Fruit fly (Drosophila melanogaster) whole organism, prepupa: Measurements from ENCODE around the gene CG11672.

Experiments used
- CG31627 ChIP-seq: fragments of 200-800 bp; sonication (Bioruptor generic); optimal IDR thresholded peaks from 3 replicates; lab custom pipeline; 2016; ENCODE audit warnings: missing biosample characterization, missing genetic modification characterization
- eg ChIP-seq: fragments of 200-800 bp; sonication (Bioruptor generic); IDR thresholded peaks from 3 replicates; pipeline ENCODE4 v1.3.6; 2022; ENCODE audit warnings: missing biosample characterization, missing genetic modification characterization
- net ChIP-seq: fragments of 200-800 bp; sonication (Bioruptor generic); optimal IDR thresholded peaks from 3 replicates; lab custom pipeline; 2016; ENCODE audit warnings: missing biosample characterization, missing genetic modification characterization

DNA sequence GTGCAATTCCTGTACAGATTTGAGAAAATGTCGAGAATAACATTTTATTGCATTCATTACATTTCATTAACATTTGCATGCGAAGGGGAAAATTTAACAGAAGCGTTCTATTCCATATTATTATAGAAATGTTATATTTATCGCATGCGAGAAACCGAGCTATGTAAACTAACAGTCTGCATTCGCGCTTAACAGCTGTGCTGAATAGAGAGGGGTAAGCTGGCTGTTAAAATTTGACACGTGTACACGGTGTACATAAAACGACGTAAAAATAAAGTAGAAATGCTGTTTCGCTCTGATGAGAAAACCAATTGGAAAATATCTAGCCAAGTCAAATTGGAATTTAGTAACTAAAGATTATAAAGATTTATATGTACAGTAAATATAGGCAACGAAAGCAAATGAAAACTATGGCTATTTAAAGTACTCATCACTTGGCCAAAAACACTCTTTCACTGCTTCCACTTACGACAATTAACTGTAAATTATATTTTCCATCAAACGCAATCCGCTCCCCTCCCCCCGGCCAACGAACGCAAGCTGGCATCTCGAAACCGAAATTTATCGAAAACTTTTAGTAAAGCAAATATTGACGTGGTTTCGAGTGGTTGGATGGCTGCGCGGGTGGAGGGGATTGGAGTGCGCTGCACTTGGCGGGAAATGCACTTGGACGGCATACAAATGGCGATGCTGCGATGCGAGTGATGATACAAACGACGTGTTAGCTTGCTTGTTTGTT lies 16.0 kb upstream of the CG11672 start:
- TF ChIP-seq CG31627 (GFP tag; lab: Kevin White, UChicago) = no peak
- TF ChIP-seq eg (GFP tag; lab: Robert Waterston, UW) = no peak
- TF ChIP-seq net (GFP tag; lab: Kevin White, UChicago) = no peak
